Fruit fly (Drosophila melanogaster): ENCODE data around the gene ZC3H3.
A peak's percentile ranks its signal among the peaks of the same experiment; 100 is the strongest.

Gene ZC3H3

dm6 chr3L:8542213-8542612, 32.6 kb upstream of the ZC3H3 start (continued):
- TF ChIP-seq Oli (tag; optimal IDR thresholded peaks at IDR 0.05) (peak; percentile 26), Max (GFP tag; optimal IDR thresholded peaks at IDR 0.05) (no peak), CG15011 (GFP tag; optimal IDR thresholded peaks at IDR 0.05) (no peak), CG9437 (GFP tag; optimal IDR thresholded peaks at IDR 0.05) (no peak), oc (tag; optimal IDR thresholded peaks at IDR 0.05) (no peak), wor (GFP tag; IDR thresholded peaks at IDR 0.05) (no peak), Ssrp (tag; optimal IDR thresholded peaks at IDR 0.05) (peak; percentile 10), schlank (tag; optimal IDR thresholded peaks at IDR 0.05) (no peak), H2.0 (GFP tag; IDR thresholded peaks at IDR 0.05) (no peak), CG9727 (GFP tag; optimal IDR thresholded peaks at IDR 0.05) (peak; percentile 20), CG17361 (GFP tag; IDR thresholded peaks at IDR 0.05) (no peak), row (GFP tag; IDR thresholded peaks at IDR 0.05) (peak; percentile 46), lola (GFP tag; optimal IDR thresholded peaks at IDR 0.05) (peak in 1 of 3 experiments; percentile 18), CG2116 (GFP tag; optimal IDR thresholded peaks at IDR 0.05) (no peak), ken (GFP tag; IDR thresholded peaks at IDR 0.05) (no peak), hkb (optimal IDR thresholded peaks at IDR 0.05) (no peak), hkb (GFP tag; IDR thresholded peaks at IDR 0.05) (no peak), fd3F (GFP tag; optimal IDR thresholded peaks at IDR 0.05) (no peak), CG12071 (GFP tag; optimal IDR thresholded peaks at IDR 0.05) (no peak), CG7357 (GFP tag; IDR thresholded peaks at IDR 0.05) (no peak), corto (GFP tag; optimal IDR thresholded peaks at IDR 0.05) (no peak), CG31388 (GFP tag; optimal IDR thresholded peaks at IDR 0.05) (no peak), ERR (GFP tag; optimal IDR thresholded peaks at IDR 0.05) (no peak), Gug (GFP tag; IDR thresholded peaks at IDR 0.05) (no peak), CG14050 (GFP tag; IDR thresholded peaks at IDR 0.05) (no peak), Sry-β (GFP tag; optimal IDR thresholded peaks at IDR 0.05) (no peak), chif (GFP tag; optimal IDR thresholded peaks at IDR 0.05) (peak in 1 of 2 experiments; percentile 13), CG17829 (tag; optimal IDR thresholded peaks at IDR 0.05) (peak; percentile 20), slou (GFP tag; optimal IDR thresholded peaks at IDR 0.05) (no peak), unpg (GFP tag; optimal IDR thresholded peaks at IDR 0.05) (peak; percentile 25), sens (GFP tag) (peak; percentile 52), E2f2 (GFP tag; IDR thresholded peaks at IDR 0.05) (peak; percentile 24; the same call in 1 of the 2 replicates), pan (optimal IDR thresholded peaks at IDR 0.05) (no peak), pan (GFP tag; optimal IDR thresholded peaks at IDR 0.05 in 1 of 2, IDR thresholded peaks at IDR 0.05 in 1 of 2) (no peak), Xrp1 (GFP tag; IDR thresholded peaks at IDR 0.05) (peak; percentile 43; the same call in 1 of the 2 replicates), yki (optimal IDR thresholded peaks at IDR 0.05) (no peak), Med (GFP tag) (peak; percentile 72), Dll (GFP tag; IDR thresholded peaks at IDR 0.05; ENCODE audit: partially characterized antibody) (no peak), stc (GFP tag; IDR thresholded peaks at IDR 0.05) (no peak), zf30C (GFP tag; optimal IDR thresholded peaks at IDR 0.05) (peak; percentile 4), eve (GFP tag; optimal IDR thresholded peaks at IDR 0.05) (no peak), CG7556 (GFP tag; optimal IDR thresholded peaks at IDR 0.05) (peak; percentile 7), CG11504 (tag; optimal IDR thresholded peaks at IDR 0.05) (no peak), cwo (GFP tag; optimal IDR thresholded peaks at IDR 0.05) (no peak), CG17568 (GFP tag; optimal IDR thresholded peaks at IDR 0.05) (no peak), nmo (GFP tag; optimal IDR thresholded peaks at IDR 0.05) (no peak), ab (GFP tag; optimal IDR thresholded peaks at IDR 0.05) (no peak), HHEX (GFP tag; optimal IDR thresholded peaks at IDR 0.05) (no peak), Fer3 (tag; optimal IDR thresholded peaks at IDR 0.05) (no peak), CG18262 (tag; optimal IDR thresholded peaks at IDR 0.05) (peak; percentile 20), CG10979 (tag; optimal IDR thresholded peaks at IDR 0.05) (peak; percentile 42), al (GFP tag; IDR thresholded peaks at IDR 0.05) (no peak)
